Fruit fly (Drosophila melanogaster) whole organism, embryonic: Measurements from ENCODE around the gene St2.

ENCODE experiments used
- Ada2b ChIP-seq: fragments of 200-800 bp; sonication (Bioruptor generic); IDR thresholded peaks from 2 replicates; pipeline ENCODE4 v1.3.6; 2022; ENCODE audit warnings: missing biosample characterization, missing genetic modification characterization
- Antp ChIP-seq: fragments of 200-800 bp; sonication (Bioruptor generic); optimal IDR thresholded peaks from 3 replicates; lab custom pipeline; 2016; ENCODE audit warnings: missing biosample characterization, missing genetic modification characterization
- Bgb ChIP-seq: fragments of 200-800 bp; sonication (Bioruptor generic); IDR thresholded peaks from 2 replicates; pipeline ENCODE4 v1.3.6; 2022; ENCODE audit warnings: missing biosample characterization, missing genetic modification characterization; ENCODE audit not compliant: partially characterized antibody
- CG10321 ChIP-seq: fragments of 200-800 bp; sonication (Bioruptor generic); IDR thresholded peaks from 2 replicates; pipeline ENCODE4 v1.3.6; 2022; ENCODE audit warnings: missing biosample characterization, missing genetic modification characterization
- CG10543 ChIP-seq: fragments of 200-800 bp; sonication (Bioruptor generic); optimal IDR thresholded peaks from 3 replicates; lab custom pipeline; 2017; ENCODE audit warnings: missing biosample characterization, mild to moderate bottlenecking, missing genetic modification characterization, moderate library complexity
- CG11398 ChIP-seq: fragments of 200-800 bp; sonication (Bioruptor generic); optimal IDR thresholded peaks from 2 replicates; lab custom pipeline; 2016; ENCODE audit warnings: missing biosample characterization, missing genetic modification characterization
- CG12104 ChIP-seq: fragments of 200-800 bp; sonication (Bioruptor generic); optimal IDR thresholded peaks from 3 replicates; lab custom pipeline; 2016; ENCODE audit warnings: missing biosample characterization, missing genetic modification characterization
- CG13624 ChIP-seq: fragments of 200-800 bp; sonication (Bioruptor generic); optimal IDR thresholded peaks from 2 replicates; lab custom pipeline; 2016; ENCODE audit warnings: missing biosample characterization, missing genetic modification characterization
- CG14667 ChIP-seq: fragments of 200-800 bp; sonication (Bioruptor generic); IDR thresholded peaks from 2 replicates; pipeline ENCODE4 v1.3.6; 2022; ENCODE audit warnings: missing biosample characterization, missing genetic modification characterization
- CG17186 ChIP-seq: fragments of 200-800 bp; sonication (Bioruptor generic); optimal IDR thresholded peaks from 3 replicates; lab custom pipeline; 2017; ENCODE audit warnings: missing biosample characterization, missing genetic modification reagents, missing genetic modification characterization
- CG17359 ChIP-seq: fragments of 200-800 bp; sonication (Bioruptor generic); optimal IDR thresholded peaks from 3 replicates; lab custom pipeline; 2018; ENCODE audit warnings: missing biosample characterization, mild to moderate bottlenecking, missing genetic modification characterization, moderate library complexity
- CG1832 ChIP-seq: fragments of 200-800 bp; sonication (Bioruptor generic); optimal IDR thresholded peaks from 2 replicates; lab custom pipeline; 2017; ENCODE audit warnings: missing biosample characterization, mild to moderate bottlenecking, missing genetic modification characterization, inconsistent platforms
- CG2199 ChIP-seq: fragments of 200-800 bp; sonication (Bioruptor generic); IDR thresholded peaks from 3 replicates; pipeline ENCODE4 v1.3.6; 2022; ENCODE audit warnings: missing biosample characterization, missing genetic modification characterization
- CG2889 ChIP-seq: fragments of 200-800 bp; sonication (Bioruptor generic); IDR thresholded peaks from 3 replicates; pipeline ENCODE4 v1.3.6; 2022; ENCODE audit warnings: missing biosample characterization, missing genetic modification characterization
- CG31224 ChIP-seq: fragments of 200-800 bp; sonication (Bioruptor generic); IDR thresholded peaks from 2 replicates; pipeline ENCODE4 v1.3.6; 2022; ENCODE audit warnings: missing biosample characterization, missing genetic modification characterization
- CG31441 ChIP-seq: fragments of 200-800 bp; sonication (Bioruptor generic); IDR thresholded peaks from 2 replicates; pipeline ENCODE4 v1.3.6; 2022; ENCODE audit warnings: missing biosample characterization, missing genetic modification characterization
- CG33557 ChIP-seq: fragments of 200-800 bp; sonication (Bioruptor generic); optimal IDR thresholded peaks from 2 replicates; lab custom pipeline; 2019; ENCODE audit warnings: missing biosample characterization, mild to moderate bottlenecking, missing genetic modification characterization, moderate library complexity
- CG7839 ChIP-seq: fragments of 200-800 bp; sonication (Bioruptor generic); optimal IDR thresholded peaks from 3 replicates; lab custom pipeline; 2018; ENCODE audit warnings: missing biosample characterization, mild to moderate bottlenecking, missing genetic modification characterization, moderate library complexity
- Dll ChIP-seq: fragments of 200-800 bp; sonication (Bioruptor generic); IDR thresholded peaks from 4 replicates; pipeline ENCODE4 v1.3.6; 2022; ENCODE audit warnings: missing biosample characterization, missing genetic modification characterization; ENCODE audit not compliant: partially characterized antibody
- GATAe ChIP-seq: fragments of 200-800 bp; sonication (Bioruptor generic); conservative IDR thresholded peaks from 2 replicates; pipeline ENCODE4 v1.3.6; 2022; ENCODE audit warnings: missing biosample characterization, missing genetic modification characterization
- HLH54F ChIP-seq: fragments of 200-800 bp; sonication (Bioruptor generic); optimal IDR thresholded peaks from 3 replicates; lab custom pipeline; 2016; ENCODE audit warnings: missing biosample characterization, missing genetic modification characterization
- Hmr ChIP-seq: fragments of 200-800 bp; sonication (Bioruptor generic); optimal IDR thresholded peaks from 3 replicates; lab custom pipeline; 2017; ENCODE audit warnings: mild to moderate bottlenecking, missing biosample characterization, missing genetic modification reagents, missing genetic modification characterization
- NC2β ChIP-seq: fragments of 200-800 bp; sonication (Bioruptor generic); optimal IDR thresholded peaks from 2 replicates; lab custom pipeline; 2016; ENCODE audit warnings: missing biosample characterization, missing genetic modification characterization
- Pdp1 ChIP-seq, 2 experiments: fragments of 200-800 bp; sonication (Bioruptor generic); optimal IDR thresholded peaks; 3 replicates each; lab custom pipeline; 2016; ENCODE audit warnings: missing biosample characterization in 2 of 2, missing genetic modification characterization in 2 of 2, mild to moderate bottlenecking in 1 of 2, moderate library complexity in 1 of 2
- Sin3A ChIP-seq: fragments of >200 bp; optimal IDR thresholded peaks from 2 replicates; lab custom pipeline; 2018
- Xrp1 ChIP-seq: fragments of 200-800 bp; sonication (Bioruptor generic); IDR thresholded peaks from 2 replicates; pipeline ENCODE4 v1.3.6; 2022; ENCODE audit warnings: missing biosample characterization, missing genetic modification characterization
- ac ChIP-seq: fragments of 200-800 bp; sonication (Bioruptor generic); optimal IDR thresholded peaks from 3 replicates; lab custom pipeline; 2017; ENCODE audit warnings: missing biosample characterization, mild to moderate bottlenecking, missing genetic modification characterization
- amos ChIP-seq: fragments of 200-800 bp; sonication (Bioruptor generic); IDR thresholded peaks from 2 replicates; pipeline ENCODE4 v1.3.6; 2022; ENCODE audit warnings: missing biosample characterization, missing genetic modification characterization; ENCODE audit not compliant: partially characterized antibody
- chinmo ChIP-seq: fragments of 200-800 bp; sonication (Bioruptor generic); IDR thresholded peaks from 4 replicates; pipeline ENCODE4 v1.3.6; 2022; ENCODE audit warnings: missing biosample characterization, missing genetic modification characterization; ENCODE audit not compliant: partially characterized antibody
- chm ChIP-seq: fragments of 200-800 bp; sonication (Bioruptor generic); IDR thresholded peaks from 2 replicates; pipeline ENCODE4 v1.3.6; 2022; ENCODE audit warnings: missing biosample characterization, missing genetic modification characterization
- croc ChIP-seq: fragments of 200-800 bp; sonication (Bioruptor generic); conservative IDR thresholded peaks from 3 replicates; pipeline ENCODE4 v1.3.6; 2022; ENCODE audit warnings: missing biosample characterization, missing genetic modification characterization
- gcm ChIP-seq: fragments of 200-800 bp; sonication (Bioruptor generic); optimal IDR thresholded peaks from 2 replicates; lab custom pipeline; 2019; ENCODE audit warnings: missing biosample characterization, mild to moderate bottlenecking, missing genetic modification characterization, moderate library complexity
- gsb-n ChIP-seq: fragments of 200-800 bp; sonication (Bioruptor generic); optimal IDR thresholded peaks from 3 replicates; lab custom pipeline; 2018; ENCODE audit warnings: missing biosample characterization, mild to moderate bottlenecking, missing genetic modification characterization
- inv ChIP-seq: fragments of 200-800 bp; sonication (Bioruptor generic); IDR thresholded peaks from 2 replicates; pipeline ENCODE4 v1.3.6; 2022; ENCODE audit warnings: missing biosample characterization, missing genetic modification characterization; ENCODE audit not compliant: partially characterized antibody
- knrl ChIP-seq: fragments of 200-800 bp; sonication (Bioruptor generic); IDR thresholded peaks from 3 replicates; pipeline ENCODE4 v1.3.6; 2022; ENCODE audit warnings: missing biosample characterization, missing genetic modification characterization; ENCODE audit not compliant: partially characterized antibody
- nom ChIP-seq: fragments of 200-800 bp; sonication (Bioruptor generic); optimal IDR thresholded peaks from 2 replicates; lab custom pipeline; 2017; ENCODE audit warnings: missing biosample characterization, missing genetic modification characterization, mild to moderate bottlenecking, moderate library complexity, missing genetic modification reagents
- oc ChIP-seq: fragments of 200-800 bp; sonication (Bioruptor generic); optimal IDR thresholded peaks from 2 replicates; lab custom pipeline; 2018; ENCODE audit warnings: missing biosample characterization, mild to moderate bottlenecking, missing genetic modification characterization, moderate library complexity
- org-1 ChIP-seq: fragments of 200-800 bp; sonication (Bioruptor generic); optimal IDR thresholded peaks from 2 replicates; lab custom pipeline; 2017; ENCODE audit warnings: missing biosample characterization, missing genetic modification characterization
- p53 ChIP-seq: fragments of 200-800 bp; sonication (Bioruptor generic); optimal IDR thresholded peaks from 2 replicates; lab custom pipeline; 2016; ENCODE audit warnings: missing biosample characterization, missing genetic modification characterization
- pros ChIP-seq: fragments of 200-800 bp; sonication (Bioruptor generic); optimal IDR thresholded peaks from 3 replicates; lab custom pipeline; 2019; ENCODE audit warnings: missing biosample characterization, mild to moderate bottlenecking, missing genetic modification characterization, moderate library complexity
- scrt ChIP-seq: fragments of 200-800 bp; sonication (Bioruptor generic); optimal IDR thresholded peaks from 2 replicates; lab custom pipeline; 2018; ENCODE audit warnings: missing biosample characterization, mild to moderate bottlenecking, missing genetic modification characterization, moderate library complexity
- shn ChIP-seq: fragments of 200-800 bp; sonication (Bioruptor generic); optimal IDR thresholded peaks from 3 replicates; lab custom pipeline; 2016; ENCODE audit warnings: missing biosample characterization, missing genetic modification characterization
- sim ChIP-seq: fragments of 200-800 bp; sonication (Bioruptor generic); IDR thresholded peaks from 2 replicates; pipeline ENCODE4 v1.3.6; 2022; ENCODE audit warnings: missing biosample characterization, missing genetic modification characterization
- so ChIP-seq: fragments of 200-800 bp; sonication (Bioruptor generic); IDR thresholded peaks from 3 replicates; pipeline ENCODE4 v1.3.6; 2022; ENCODE audit warnings: missing biosample characterization, missing genetic modification characterization
- trh ChIP-seq: fragments of 200-800 bp; sonication (Bioruptor generic); optimal IDR thresholded peaks from 2 replicates; lab custom pipeline; 2016; ENCODE audit warnings: missing biosample characterization, missing genetic modification characterization
- ttk ChIP-seq: fragments of 200-800 bp; sonication (Bioruptor generic); IDR thresholded peaks from 2 replicates; pipeline ENCODE4 v2.1.2; 2022; ENCODE audit warnings: missing biosample characterization, missing genetic modification characterization
- vfl ChIP-seq: fragments of 200-800 bp; sonication (Bioruptor generic); optimal IDR thresholded peaks from 2 replicates; lab custom pipeline; 2016; ENCODE audit warnings: missing biosample characterization, missing genetic modification characterization

Gene St2

DNA sequence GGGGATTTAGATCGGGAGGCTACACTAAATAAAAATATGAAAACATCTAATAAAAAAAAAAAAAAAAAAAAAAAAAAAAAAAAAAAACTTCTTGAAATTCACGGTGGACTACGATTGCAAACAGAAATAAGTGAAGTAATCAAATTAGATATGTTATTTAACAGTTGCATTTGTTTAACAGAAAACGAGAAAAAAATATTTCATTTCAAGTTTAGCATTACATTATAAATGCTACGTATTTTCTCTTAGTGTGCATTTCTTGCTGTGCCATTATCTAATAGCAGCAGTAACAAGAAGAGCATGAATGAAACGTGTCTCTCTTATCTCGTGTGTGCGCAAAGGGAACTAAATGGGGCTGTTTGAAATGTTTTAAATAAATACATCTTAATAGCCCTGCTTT lies 26.8 kb upstream of the St2 start (continued):
- TF ChIP-seq Xrp1 (peak; percentile 83), CG31441 (GFP tag; lab: Robert Waterston, UW) (peak; percentile 80), GATAe (GFP tag; lab: Robert Waterston, UW) (no peak), HLH54F (GFP tag; lab: Kevin White, UChicago) (peak; percentile 9), Sin3A (lab: Kevin White, UChicago) (no peak)
- TF ChIP-seq, all 482 proteins: peak for 268

DNA sequence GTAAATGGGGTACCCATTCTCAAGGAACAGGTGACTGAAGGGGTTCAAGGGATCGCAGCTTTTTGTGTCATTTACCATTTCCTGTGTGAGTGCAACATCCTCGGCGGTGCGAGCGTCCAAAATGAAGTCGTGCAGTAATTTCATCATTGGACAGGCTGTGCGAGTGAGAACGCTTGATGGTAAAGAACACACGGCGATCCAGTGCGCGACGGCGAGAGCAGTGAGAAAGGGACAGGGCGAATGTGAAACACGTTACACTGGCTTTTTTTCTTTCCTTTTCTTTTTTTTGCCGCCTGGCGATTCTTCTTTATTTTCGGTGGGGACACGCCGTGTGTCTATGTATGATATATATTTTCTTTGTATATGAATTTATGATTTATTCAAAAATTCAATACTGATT lies 25.5 kb upstream of the St2 start:
- TF ChIP-seq CG17359 (tag; lab: Kevin White, UChicago) = peak; percentile 33
- 0 out of 3 replicates have a peak, but pooled peaks have one; percentile 18 for TF ChIP-seq CG2199
- no peak for TF ChIP-seq knrl
- TF ChIP-seq CG1832 (GFP tag; lab: Kevin White, UChicago) = peak; percentile 80
- peak; percentile 20 for TF ChIP-seq nom (GFP tag; lab: Kevin White, UChicago)
- TF ChIP-seq CG10321 (GFP tag; lab: Robert Waterston, UW) = peak; percentile 40; the same call in 1 of the 2 replicates
- peak; percentile 34; the same call in 1 of the 2 replicates for TF ChIP-seq Xrp1
- no peak for TF ChIP-seq so (GFP tag; lab: Robert Waterston, UW)

- no peak for TF ChIP-seq CG31224 (GFP tag; lab: Robert Waterston, UW)
- no peak for TF ChIP-seq CG12104 (GFP tag; lab: Kevin White, UChicago)
- peak; percentile 50; the same call in 3 of the 4 replicates for TF ChIP-seq Dll (GFP tag; lab: Robert Waterston, UW)
- peak; percentile 50 for TF ChIP-seq gsb-n
- peak; percentile 94 for TF ChIP-seq chinmo (GFP tag; lab: Robert Waterston, UW)
- TF ChIP-seq vfl = no peak
- TF ChIP-seq sim (GFP tag; lab: Robert Waterston, UW) = no peak
- no peak for TF ChIP-seq CG2889 (GFP tag; lab: Robert Waterston, UW)
- no peak for TF ChIP-seq CG33557
- peak; percentile 50 for TF ChIP-seq scrt (GFP tag; lab: Kevin White, UChicago)
- TF ChIP-seq trh = no peak
- TF ChIP-seq inv (GFP tag; lab: Robert Waterston, UW) = no peak
- peak in 1 of 2 experiments; percentile 96 for TF ChIP-seq Pdp1 (GFP tag; optimal IDR thresholded peaks at IDR 0.05; lab: Kevin White, UChicago)
- TF ChIP-seq shn (GFP tag; lab: Kevin White, UChicago) = peak; percentile 19
- no peak for TF ChIP-seq NC2β
- no peak for TF ChIP-seq ac
- no peak for TF ChIP-seq Hmr (GFP tag; lab: Kevin White, UChicago)
- TF ChIP-seq Bgb (GFP tag; lab: Robert Waterston, UW) = no peak
- TF ChIP-seq org-1 (GFP tag; lab: Kevin White, UChicago) = no peak
- no peak for TF ChIP-seq CG11398 (GFP tag; lab: Kevin White, UChicago)
- no peak for TF ChIP-seq CG7839
- no peak for TF ChIP-seq p53 (GFP tag; lab: Kevin White, UChicago)
- no peak for TF ChIP-seq Ada2b (GFP tag; lab: Robert Waterston, UW)
- peak; percentile 28; the same call in 1 of the 2 replicates for TF ChIP-seq amos (GFP tag; lab: Robert Waterston, UW)
- TF ChIP-seq gcm (GFP tag; lab: Kevin White, UChicago) = no peak
- TF ChIP-seq chm (GFP tag; lab: Robert Waterston, UW) = no peak
- peak; percentile 37 for TF ChIP-seq CG10543 (GFP tag; lab: Kevin White, UChicago)
- TF ChIP-seq CG17186 = no peak
- no peak for TF ChIP-seq CG13624 (GFP tag; lab: Kevin White, UChicago)
- TF ChIP-seq pros (GFP tag; lab: Kevin White, UChicago) = peak; percentile 62
- no peak for TF ChIP-seq Antp (GFP tag; lab: Kevin White, UChicago)
- TF ChIP-seq oc (tag; lab: Kevin White, UChicago) = peak; percentile 92
- TF ChIP-seq CG14667 (GFP tag; lab: Robert Waterston, UW) = no peak
- no peak for TF ChIP-seq croc (GFP tag; lab: Robert Waterston, UW)
- TF ChIP-seq ttk (GFP tag; lab: Robert Waterston, UW) = 0 out of 2 replicates have a peak, but pooled peaks have one; percentile 4
These were observed 24.8 kb upstream of the St2 start for dm6 chr3R:9226701-9227313.
